Worm (Caenorhabditis elegans) whole organism, L4/young adult: Measurements from ENCODE around the gene glb-4.

ENCODE experiments used
- W03F9.2 ChIP-seq: fragments of 150-350 bp; optimal IDR thresholded peaks from 2 replicates; lab custom pipeline; 2014; ENCODE audit warnings: missing biosample characterization, missing genetic modification characterization
- dao-5 ChIP-seq: sonication (generic microtip); optimal IDR thresholded peaks from 2 replicates; lab custom pipeline; 2016; ENCODE audit warnings: missing genotype, missing genetic modification characterization, moderate library complexity, missing compliant biosample characterization
- him-1 ChIP-seq: sonication (generic microtip); optimal IDR thresholded peaks from 2 replicates; lab custom pipeline; 2016; ENCODE audit warnings: missing genotype, missing genetic modification reagents, missing genetic modification characterization, missing compliant biosample characterization

DNA sequence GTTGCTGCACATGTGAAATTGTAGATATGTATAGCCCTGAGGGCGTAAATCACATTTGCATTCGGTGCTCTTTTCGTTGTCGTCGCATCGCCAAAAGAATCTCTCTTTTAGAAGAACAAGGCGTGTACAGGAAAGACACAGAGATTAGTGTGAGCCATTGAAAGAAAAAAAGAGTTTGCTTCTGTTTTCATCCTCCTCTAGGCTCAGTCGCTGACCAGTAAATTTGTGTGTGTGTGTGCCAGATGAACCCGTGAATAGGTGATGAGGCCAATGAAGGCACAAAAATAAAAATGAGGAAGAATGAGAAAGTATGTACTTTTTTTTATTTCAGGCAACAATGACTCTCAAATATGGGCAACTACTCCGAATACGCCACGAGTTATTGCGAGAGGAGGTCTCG is 1.4 kb upstream of the glb-4 start, which contains the start of gene mat-2:
- TF ChIP-seq him-1 (tag; lab: Kevin White, UChicago), result no peak
- TF ChIP-seq W03F9.2, result no peak
- TF ChIP-seq dao-5 (tag; lab: Kevin White, UChicago), result no peak
